Worm (Caenorhabditis elegans): ENCODE results near the gene pas-6.

Gene pas-6

DNA sequence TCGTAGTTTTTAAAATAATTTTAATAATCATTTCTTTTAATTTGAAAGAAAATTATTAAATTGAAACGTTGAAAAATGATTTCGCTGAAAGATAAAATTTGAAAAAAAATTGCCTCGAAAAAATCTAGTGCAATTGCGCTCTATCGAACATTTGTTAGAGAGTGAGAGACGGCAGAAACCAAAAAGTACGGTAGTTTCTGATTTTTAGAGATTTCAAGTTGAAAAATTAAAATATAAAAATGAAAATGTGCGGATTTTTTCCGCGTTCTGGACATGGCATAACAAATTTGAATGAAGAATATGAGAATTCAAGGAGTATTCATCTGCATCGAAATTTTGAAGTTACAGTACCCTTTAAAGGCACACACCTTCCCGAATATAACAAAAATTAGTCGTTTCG, 35.2 kb upstream of the pas-6 start:
- peak; percentile 10 for TF ChIP-seq mep-1 (tag; optimal IDR thresholded peaks at IDR 0.05)
- TF ChIP-seq pha-4 (tag; optimal IDR thresholded peaks at IDR 0.05): no peak
- TF ChIP-seq ceh-43 (GFP tag; optimal IDR thresholded peaks at IDR 0.05): no peak
- peak; percentile 52 for TF ChIP-seq lsy-2 (tag; optimal IDR thresholded peaks at IDR 0.05)

ce11 chrV:5617301-5617700, 33.2 kb upstream of the pas-6 start, which contains the start of gene M03E7.2:
TSS of gene M03E7.2 (plus strand) at chrV:5617601.
- TF ChIP-seq mls-2 (tag; optimal IDR thresholded peaks at IDR 0.05) (no peak), hlh-1 (tag; optimal IDR thresholded peaks at IDR 0.05) (no peak), mab-5 (tag; optimal IDR thresholded peaks at IDR 0.05) (no peak), nhr-237 (tag; optimal IDR thresholded peaks at IDR 0.05) (no peak)

DNA sequence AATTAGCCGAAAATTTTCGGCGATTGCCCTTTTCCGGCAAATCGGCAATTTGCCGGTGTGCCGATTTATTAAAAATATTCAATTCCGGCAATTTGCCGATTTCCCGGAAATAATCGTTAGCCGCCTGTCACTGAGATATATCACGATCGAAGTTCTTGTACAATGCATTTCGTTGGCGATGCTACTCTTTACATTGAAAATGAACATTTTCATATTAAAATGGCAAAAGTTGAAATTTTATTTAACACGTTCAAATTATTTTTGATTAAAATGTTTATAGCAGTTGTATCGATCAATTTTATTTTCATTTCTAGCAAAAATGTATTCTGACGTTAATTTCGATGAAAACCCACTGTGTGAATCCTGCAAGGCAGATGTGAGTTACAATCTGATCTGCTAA, 30.6 kb upstream of the pas-6 start, which contains the start of gene M03E7.3:
TSS of gene M03E7.3 (plus strand) at position 301 of the 400 bp plus-strand sequence.
- TF ChIP-seq nhr-76 (tag; optimal IDR thresholded peaks at IDR 0.05) (no peak), unc-39 (tag; optimal IDR thresholded peaks at IDR 0.05) (no peak), cnd-1 (tag; optimal IDR thresholded peaks at IDR 0.05) (no peak), mls-2 (tag; optimal IDR thresholded peaks at IDR 0.05) (no peak), zip-8 (tag; optimal IDR thresholded peaks at IDR 0.05) (no peak), lsy-2 (tag; optimal IDR thresholded peaks at IDR 0.05) (no peak), unc-62 (GFP tag; optimal IDR thresholded peaks at IDR 0.05) (no peak), unc-120 (tag; optimal IDR thresholded peaks at IDR 0.05; ENCODE audit: poor library complexity, severe bottlenecking) (no peak), ham-2 (GFP tag; optimal IDR thresholded peaks at IDR 0.05) (no peak), elt-3 (tag; optimal IDR thresholded peaks at IDR 0.05) (no peak), blmp-1 (tag; optimal IDR thresholded peaks at IDR 0.05) (no peak), ces-1 (GFP tag; optimal IDR thresholded peaks at IDR 0.05) (no peak), mab-5 (tag; optimal IDR thresholded peaks at IDR 0.05) (no peak), hlh-1 (tag; optimal IDR thresholded peaks at IDR 0.05) (no peak), ceh-39 (tag; optimal IDR thresholded peaks at IDR 0.05) (no peak), sptf-1 (tag; optimal IDR thresholded peaks at IDR 0.05) (no peak), drap-1 (GFP tag; optimal IDR thresholded peaks at IDR 0.05) (no peak), flh-1 (GFP tag; optimal IDR thresholded peaks at IDR 0.05) (no peak), mep-1 (tag; optimal IDR thresholded peaks at IDR 0.05) (no peak), M03D4.4 (tag; optimal IDR thresholded peaks at IDR 0.05) (no peak)

DNA sequence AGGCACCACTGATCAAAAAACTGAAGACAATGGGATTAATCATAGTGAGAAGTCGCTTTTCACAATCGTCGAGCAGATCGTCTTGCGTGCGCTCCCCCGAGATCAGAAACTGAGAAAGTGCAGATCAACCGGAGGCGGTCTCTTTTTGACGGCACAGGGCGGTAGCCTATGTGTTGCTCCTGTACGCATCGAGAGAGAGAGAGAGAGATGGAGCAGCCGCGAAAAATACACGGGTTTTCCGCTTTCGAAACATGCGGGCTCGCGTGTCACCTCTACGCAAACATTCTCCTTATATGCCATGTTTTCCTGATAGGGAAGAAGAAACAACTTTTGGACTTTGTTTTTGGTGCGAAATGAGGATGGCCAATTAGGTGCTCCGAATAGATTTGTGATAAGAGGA, 29.0 kb upstream of the pas-6 start, which contains the start of gene lrpc-1:
TSS of gene lrpc-1 (minus strand) at position 101 of the 400 bp plus-strand sequence.
- TF ChIP-seq sptf-1 (tag; optimal IDR thresholded peaks at IDR 0.05) (no peak), nhr-2 (tag; optimal IDR thresholded peaks at IDR 0.05) (no peak), elt-1 (tag; optimal IDR thresholded peaks at IDR 0.05; ENCODE audit: borderline replicate concordance, insufficient read depth) (no peak), bed-3 (GFP tag; optimal IDR thresholded peaks at IDR 0.05) (no peak), cnd-1 (tag; optimal IDR thresholded peaks at IDR 0.05) (no peak), unc-39 (tag; optimal IDR thresholded peaks at IDR 0.05) (no peak), ceh-83 (GFP tag; optimal IDR thresholded peaks at IDR 0.05) (no peak), mls-2 (tag; optimal IDR thresholded peaks at IDR 0.05) (no peak), snpc-4 (tag; optimal IDR thresholded peaks at IDR 0.05) (no peak), ceh-39 (tag; optimal IDR thresholded peaks at IDR 0.05) (no peak), elt-3 (tag; optimal IDR thresholded peaks at IDR 0.05) (no peak), ces-1 (GFP tag; optimal IDR thresholded peaks at IDR 0.05) (no peak), ztf-11 (tag; optimal IDR thresholded peaks at IDR 0.05) (no peak), mab-5 (tag; optimal IDR thresholded peaks at IDR 0.05) (no peak)

DNA sequence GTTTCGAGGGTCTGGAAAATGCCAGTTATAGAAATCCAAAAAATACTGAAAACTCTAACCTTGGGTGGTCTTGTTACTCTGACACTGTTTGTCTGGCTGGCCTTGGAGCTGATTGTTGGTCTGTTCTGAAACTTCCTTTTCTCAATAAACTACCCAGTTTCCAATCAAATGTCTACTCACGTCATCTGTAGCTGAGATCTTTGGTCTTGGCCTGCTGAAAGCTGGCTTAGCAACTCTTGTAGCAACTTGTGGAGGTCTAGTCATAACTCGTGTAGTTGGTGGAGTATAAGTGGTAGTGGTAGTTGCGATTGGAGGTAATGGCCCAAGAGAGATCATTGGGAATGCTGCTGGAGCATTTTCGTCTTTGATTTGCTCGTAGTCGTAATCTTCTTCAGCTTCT, 26.0 kb upstream of the pas-6 start:
- TF ChIP-seq mab-5 (tag; optimal IDR thresholded peaks at IDR 0.05) (no peak), unc-120 (tag; optimal IDR thresholded peaks at IDR 0.05; ENCODE audit: poor library complexity, severe bottlenecking) (no peak), unc-39 (tag; optimal IDR thresholded peaks at IDR 0.05) (no peak), blmp-1 (tag; optimal IDR thresholded peaks at IDR 0.05) (no peak), zip-8 (tag; optimal IDR thresholded peaks at IDR 0.05) (no peak), sptf-1 (tag; optimal IDR thresholded peaks at IDR 0.05) (no peak), elt-3 (tag; optimal IDR thresholded peaks at IDR 0.05) (no peak), nhr-76 (tag; optimal IDR thresholded peaks at IDR 0.05) (no peak), mls-2 (tag; optimal IDR thresholded peaks at IDR 0.05) (no peak), ceh-43 (GFP tag; optimal IDR thresholded peaks at IDR 0.05) (no peak), cnd-1 (tag; optimal IDR thresholded peaks at IDR 0.05) (no peak)

ce11 chrV:5606255-5606654, 22.1 kb upstream of the pas-6 start, which contains the start of gene CD4.1:
TSS of gene CD4.1 (plus strand) at chrV:5606555.
- TF ChIP-seq hlh-1 (tag; optimal IDR thresholded peaks at IDR 0.05): peak; percentile 12
- TF ChIP-seq ceh-39 (tag; optimal IDR thresholded peaks at IDR 0.05): no peak

Data from whole organism, mixed stage, embryonic.